Fruit fly (Drosophila melanogaster): ENCODE results near the gene Mst84Dc.

Gene Mst84Dc

DNA sequence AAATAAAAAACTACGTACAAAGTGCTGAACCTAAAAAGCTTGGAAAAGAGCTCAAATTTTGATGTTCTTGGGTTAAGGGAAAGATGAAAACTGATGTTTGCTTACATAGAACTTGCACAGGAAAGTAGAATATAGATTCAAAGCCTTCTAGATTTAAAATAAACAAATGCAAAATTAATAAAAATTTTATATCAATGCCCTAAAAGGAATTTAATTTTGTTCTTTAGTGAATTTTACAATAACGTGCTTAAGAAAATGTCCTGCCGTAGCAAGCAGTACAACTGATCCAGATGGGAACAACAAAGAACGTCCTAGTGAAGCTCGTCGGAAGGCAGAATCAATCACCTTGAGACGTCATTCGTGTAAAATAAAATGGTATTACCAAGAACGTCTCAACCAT, 800 bp downstream of the Mst84Dc start, which contains the start of gene Mst84Dd:
TSS of gene Mst84Dd (minus strand) at position 101 of the 400 bp plus-strand sequence.
- no peak for TF ChIP-seq fd96Ca (GFP tag; IDR thresholded peaks at IDR 0.05)
- TF ChIP-seq Ets98B (GFP tag; IDR thresholded peaks at IDR 0.05), result no peak
- TF ChIP-seq CG4496 (GFP tag; IDR thresholded peaks at IDR 0.05), result no peak
- no peak for TF ChIP-seq Snoo (tag; optimal IDR thresholded peaks at IDR 0.05)
- TF ChIP-seq CG13204 (GFP tag; optimal IDR thresholded peaks at IDR 0.05), result no peak
- no peak for TF ChIP-seq CG8301 (tag; optimal IDR thresholded peaks at IDR 0.05)
- TF ChIP-seq Pif1A (GFP tag; optimal IDR thresholded peaks at IDR 0.05), result no peak
- no peak for TF ChIP-seq gl (tag; optimal IDR thresholded peaks at IDR 0.05)
- TF ChIP-seq D1 (tag; optimal IDR thresholded peaks at IDR 0.05), result no peak
- TF ChIP-seq CG10348 (GFP tag; IDR thresholded peaks at IDR 0.05), result no peak
- TF ChIP-seq Pif1B (GFP tag; optimal IDR thresholded peaks at IDR 0.05), result no peak
- TF ChIP-seq EcR (GFP tag; optimal IDR thresholded peaks at IDR 0.05), result no peak

DNA sequence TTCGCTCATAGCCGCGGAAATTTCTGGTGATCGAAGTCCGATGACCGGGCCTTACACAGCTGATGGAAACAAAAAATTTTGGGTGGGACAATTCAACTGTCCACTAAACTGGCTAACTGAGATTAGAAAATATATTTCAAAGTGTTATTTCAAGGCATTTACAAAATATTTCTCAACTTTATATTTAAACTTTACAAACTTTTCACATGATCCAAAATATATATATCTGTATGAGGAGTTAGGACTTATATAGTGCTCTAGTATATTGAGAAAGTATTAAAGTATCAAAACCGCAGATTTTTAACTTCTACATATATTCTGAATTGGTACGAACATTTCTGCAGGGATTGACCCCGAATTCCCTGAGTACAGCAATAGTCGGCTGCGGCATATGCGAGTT, 2.5 kb downstream of the Mst84Dc start, which contains the start of gene CG17944:
TSS of gene CG17944 (minus strand) at position 101 of the 400 bp plus-strand sequence.
- TF ChIP-seq D1 (tag; optimal IDR thresholded peaks at IDR 0.05) (no peak), rn (GFP tag; IDR thresholded peaks at IDR 0.05) (no peak), CG12605 (GFP tag; IDR thresholded peaks at IDR 0.05) (no peak), CG13204 (GFP tag; optimal IDR thresholded peaks at IDR 0.05) (no peak), CG9948 (tag; optimal IDR thresholded peaks at IDR 0.05) (no peak), CG4496 (GFP tag; IDR thresholded peaks at IDR 0.05) (no peak), CG10348 (GFP tag; IDR thresholded peaks at IDR 0.05) (no peak), Pif1B (GFP tag; optimal IDR thresholded peaks at IDR 0.05) (no peak), Pif1A (GFP tag; optimal IDR thresholded peaks at IDR 0.05) (no peak), fd96Ca (GFP tag; IDR thresholded peaks at IDR 0.05) (no peak)

DNA sequence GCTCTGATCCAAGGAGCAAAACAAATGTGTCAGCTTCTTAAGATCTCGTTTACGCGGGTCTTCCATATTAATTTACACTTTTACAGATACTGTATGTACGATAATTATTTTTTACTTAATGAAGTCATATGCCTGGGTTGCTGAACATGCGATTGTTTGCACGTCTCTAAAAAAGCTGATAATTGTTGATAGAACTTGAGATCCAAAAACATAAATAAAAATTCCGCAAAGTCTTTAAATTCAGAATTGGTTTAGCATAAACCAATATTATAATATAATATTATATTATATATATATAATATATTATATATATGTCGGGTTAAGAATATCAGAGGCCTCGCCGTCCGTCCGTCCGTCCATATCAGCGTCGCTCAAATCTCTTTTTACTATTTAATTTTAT, 15.0 kb downstream of the Mst84Dc start, which contains the start of gene CG43290:
TSS of gene CG43290 (minus strand) at position 101 of the 400 bp plus-strand sequence.
- TF ChIP-seq Pif1B (GFP tag; optimal IDR thresholded peaks at IDR 0.05) (no peak), CG14655 (GFP tag; optimal IDR thresholded peaks at IDR 0.05) (no peak), CG32121 (GFP tag; IDR thresholded peaks at IDR 0.05) (no peak), CG12605 (GFP tag; IDR thresholded peaks at IDR 0.05) (no peak), CG13204 (GFP tag; optimal IDR thresholded peaks at IDR 0.05) (no peak), CG34367 (tag; optimal IDR thresholded peaks at IDR 0.05) (no peak), CG9948 (tag; optimal IDR thresholded peaks at IDR 0.05) (no peak), rn (GFP tag; IDR thresholded peaks at IDR 0.05) (no peak), EcR (GFP tag; optimal IDR thresholded peaks at IDR 0.05) (no peak), CG15710 (tag; optimal IDR thresholded peaks at IDR 0.05) (no peak), Ets98B (GFP tag; IDR thresholded peaks at IDR 0.05) (no peak), D1 (tag; optimal IDR thresholded peaks at IDR 0.05) (no peak), gl (tag; optimal IDR thresholded peaks at IDR 0.05) (no peak)

DNA sequence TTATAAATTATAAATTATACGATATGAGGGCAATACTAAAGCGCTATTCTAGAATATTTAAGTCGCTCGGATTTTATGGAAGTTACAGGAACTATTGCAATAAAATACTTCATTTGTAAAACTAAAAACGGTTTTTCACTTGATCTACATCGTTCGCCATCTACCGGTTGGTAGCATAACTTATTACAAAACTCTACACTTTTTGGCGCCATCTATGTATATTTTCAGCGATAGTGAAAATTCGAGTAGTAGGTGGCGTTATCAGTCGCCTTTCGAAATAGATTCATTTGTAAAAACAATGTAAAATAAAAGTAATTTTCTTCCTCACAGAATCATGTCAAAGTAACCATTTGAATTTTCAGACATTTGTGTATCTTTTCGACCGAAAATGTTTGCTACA, 18.0 kb downstream of the Mst84Dc start, which contains the start of gene nxf4:
TSS of gene nxf4 (plus strand) at position 286 of the 400 bp plus-strand sequence.
- TF ChIP-seq Ets98B (GFP tag; IDR thresholded peaks at IDR 0.05) (no peak), CG17806 (tag; optimal IDR thresholded peaks at IDR 0.05) (no peak), fd96Ca (GFP tag; IDR thresholded peaks at IDR 0.05) (no peak), CG32121 (GFP tag; IDR thresholded peaks at IDR 0.05) (no peak)

DNA sequence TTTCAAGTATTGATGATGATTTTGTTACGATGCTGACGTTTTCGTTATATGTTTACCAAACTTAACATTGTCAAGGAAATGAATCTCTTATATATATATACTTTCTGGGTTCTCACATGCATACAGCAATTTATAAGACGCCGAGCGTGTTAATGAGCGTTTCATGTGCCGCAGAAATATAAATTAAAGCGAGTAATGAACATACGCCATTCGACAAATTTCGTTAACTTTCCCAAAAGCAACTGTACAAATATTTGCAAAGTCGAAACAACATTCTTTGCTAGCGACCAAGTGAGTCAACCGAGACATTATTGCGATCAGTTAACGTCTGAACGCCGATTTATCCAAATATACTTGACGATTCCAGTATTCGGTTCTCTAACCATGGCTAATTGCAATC, 19.7 kb downstream of the Mst84Dc start, which contains the start of gene CG31496:
TSS of gene CG31496 (plus strand) at position 301 of the 400 bp plus-strand sequence.
- no peak for TF ChIP-seq CG8159 (tag; optimal IDR thresholded peaks at IDR 0.05)
- no peak for TF ChIP-seq Pif1B (GFP tag; optimal IDR thresholded peaks at IDR 0.05)
- no peak for TF ChIP-seq CG10348 (GFP tag; IDR thresholded peaks at IDR 0.05)
- no peak for TF ChIP-seq CG13204 (GFP tag; optimal IDR thresholded peaks at IDR 0.05)
- no peak for TF ChIP-seq CG4496 (GFP tag; IDR thresholded peaks at IDR 0.05)
- no peak for TF ChIP-seq CG34367 (tag; optimal IDR thresholded peaks at IDR 0.05)
- no peak for TF ChIP-seq Pif1A (GFP tag; optimal IDR thresholded peaks at IDR 0.05)
- no peak for TF ChIP-seq Snoo (tag; optimal IDR thresholded peaks at IDR 0.05)
- no peak for TF ChIP-seq rn (GFP tag; IDR thresholded peaks at IDR 0.05)
- no peak for TF ChIP-seq D1 (tag; optimal IDR thresholded peaks at IDR 0.05)
- TF ChIP-seq fd96Ca (GFP tag; IDR thresholded peaks at IDR 0.05), result no peak
- no peak for TF ChIP-seq Ets98B (GFP tag; IDR thresholded peaks at IDR 0.05)
- TF ChIP-seq CG14655 (GFP tag; optimal IDR thresholded peaks at IDR 0.05), result no peak
- TF ChIP-seq CG32121 (GFP tag; IDR thresholded peaks at IDR 0.05), result no peak
- no peak for TF ChIP-seq CG8301 (tag; optimal IDR thresholded peaks at IDR 0.05)
- TF ChIP-seq gl (tag; optimal IDR thresholded peaks at IDR 0.05), result no peak
- no peak for TF ChIP-seq CG15710 (tag; optimal IDR thresholded peaks at IDR 0.05)
- TF ChIP-seq CG12605 (GFP tag; IDR thresholded peaks at IDR 0.05), result no peak

DNA sequence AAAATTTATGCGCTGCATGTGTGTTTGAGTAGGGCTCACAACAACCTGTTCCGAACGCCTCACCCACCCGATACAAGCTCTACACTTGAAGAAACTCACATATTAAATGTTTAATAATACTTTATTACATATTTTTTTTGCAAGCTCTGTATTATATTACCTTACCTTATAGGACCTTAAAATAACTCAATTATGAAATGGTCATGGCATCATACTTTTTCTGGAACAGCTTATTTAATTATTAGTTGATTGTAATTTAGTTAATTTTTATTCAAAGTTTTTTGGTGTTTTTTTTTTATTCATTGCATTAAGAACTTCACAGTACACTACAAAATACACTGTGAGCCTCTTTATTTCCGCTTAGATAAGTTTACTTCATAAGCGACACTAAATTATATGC, 28.0 kb downstream of the Mst84Dc start:
- TF ChIP-seq CG12605 (GFP tag; IDR thresholded peaks at IDR 0.05), result no peak
- peak; percentile 54 for TF ChIP-seq CG9948 (tag; optimal IDR thresholded peaks at IDR 0.05)
- TF ChIP-seq Pif1A (GFP tag; optimal IDR thresholded peaks at IDR 0.05), result peak; percentile 16
- peak; percentile 3 for TF ChIP-seq CG8301 (tag; optimal IDR thresholded peaks at IDR 0.05)
- peak; percentile 17 for TF ChIP-seq CG34367 (tag; optimal IDR thresholded peaks at IDR 0.05)
- peak; percentile 4 for TF ChIP-seq Snoo (tag; optimal IDR thresholded peaks at IDR 0.05)
- peak; percentile 40 for TF ChIP-seq Pif1B (GFP tag; optimal IDR thresholded peaks at IDR 0.05)
- no peak for TF ChIP-seq rn (GFP tag; IDR thresholded peaks at IDR 0.05)
- TF ChIP-seq Ets98B (GFP tag; IDR thresholded peaks at IDR 0.05), result no peak
- TF ChIP-seq D1 (tag; optimal IDR thresholded peaks at IDR 0.05), result no peak
- TF ChIP-seq CG17806 (tag; optimal IDR thresholded peaks at IDR 0.05), result peak; percentile 54
- TF ChIP-seq CG15710 (tag; optimal IDR thresholded peaks at IDR 0.05), result peak; percentile 58
- TF ChIP-seq CG8159 (tag; optimal IDR thresholded peaks at IDR 0.05), result peak; percentile 68
- TF ChIP-seq CG14655 (GFP tag; optimal IDR thresholded peaks at IDR 0.05), result peak; percentile 43
- TF ChIP-seq EcR (GFP tag; optimal IDR thresholded peaks at IDR 0.05), result no peak

Data from whole organism, pupa.